Worm (Caenorhabditis elegans): Measurements from ENCODE around the gene mxl-1.

Gene mxl-1

ce11 chrV:11294393-11294792, 49.8 kb downstream of the mxl-1 start, which contains the start of gene T03F7.6:
Gene T03F7.6, plus strand, starts transcription at chrV:11294693.
- TF ChIP-seq lsy-2 (tag; optimal IDR thresholded peaks at IDR 0.05) (no peak), drap-1 (GFP tag; optimal IDR thresholded peaks at IDR 0.05) (no peak), flh-1 (GFP tag; optimal IDR thresholded peaks at IDR 0.05) (no peak), nhr-237 (tag; optimal IDR thresholded peaks at IDR 0.05) (no peak), mep-1 (tag; optimal IDR thresholded peaks at IDR 0.05) (no peak), snpc-4 (tag; optimal IDR thresholded peaks at IDR 0.05) (no peak), nhr-28 (tag; optimal IDR thresholded peaks at IDR 0.05) (no peak), bed-3 (GFP tag; optimal IDR thresholded peaks at IDR 0.05) (no peak), cnd-1 (tag; optimal IDR thresholded peaks at IDR 0.05) (no peak), nhr-12 (tag; optimal IDR thresholded peaks at IDR 0.05) (no peak), sem-2 (GFP tag; optimal IDR thresholded peaks at IDR 0.05) (no peak), lin-13 (tag; optimal IDR thresholded peaks at IDR 0.05) (no peak)
